Fruit fly (Drosophila melanogaster) whole organism, pupa: Measurements from ENCODE around the gene CG5466.

ENCODE experiments used
- CG10348 ChIP-seq: fragments of 200-800 bp; sonication (Bioruptor generic); IDR thresholded peaks from 2 replicates; pipeline ENCODE4 v1.3.6; 2022; ENCODE audit warnings: missing biosample characterization, missing genetic modification characterization
- CG12605 ChIP-seq: fragments of 200-800 bp; sonication (Bioruptor generic); IDR thresholded peaks from 2 replicates; pipeline ENCODE4 v1.3.6; 2022; ENCODE audit warnings: missing biosample characterization, missing genetic modification characterization
- CG13204 ChIP-seq: fragments of 200-800 bp; sonication (Bioruptor generic); optimal IDR thresholded peaks from 2 replicates; lab custom pipeline; 2018; ENCODE audit warnings: missing biosample characterization, mild to moderate bottlenecking, missing genetic modification characterization, moderate library complexity
- CG14655 ChIP-seq: fragments of 200-800 bp; sonication (Bioruptor generic); optimal IDR thresholded peaks from 3 replicates; lab custom pipeline; 2017; ENCODE audit warnings: mild to moderate bottlenecking, missing biosample characterization, missing genetic modification reagents, missing genetic modification characterization
- CG15710 ChIP-seq: fragments of 200-800 bp; sonication (Bioruptor generic); optimal IDR thresholded peaks from 2 replicates; lab custom pipeline; 2018; ENCODE audit warnings: missing biosample characterization, mild to moderate bottlenecking, missing genetic modification characterization, moderate library complexity
- CG17806 ChIP-seq: fragments of 200-800 bp; sonication (Bioruptor generic); optimal IDR thresholded peaks from 2 replicates; lab custom pipeline; 2018; ENCODE audit warnings: missing biosample characterization, mild to moderate bottlenecking, missing genetic modification characterization, moderate library complexity
- CG32121 ChIP-seq: fragments of 200-800 bp; sonication (Bioruptor generic); IDR thresholded peaks from 2 replicates; pipeline ENCODE4 v1.3.6; 2022; ENCODE audit warnings: missing biosample characterization, missing genetic modification characterization
- CG34367 ChIP-seq: fragments of 200-800 bp; sonication (Bioruptor generic); optimal IDR thresholded peaks from 2 replicates; lab custom pipeline; 2018; ENCODE audit warnings: missing biosample characterization, mild to moderate bottlenecking, missing genetic modification characterization
- CG4496 ChIP-seq: fragments of 200-800 bp; sonication (Bioruptor generic); IDR thresholded peaks from 3 replicates; pipeline ENCODE4 v1.3.6; 2022; ENCODE audit warnings: missing biosample characterization, missing genetic modification characterization
- CG8159 ChIP-seq: fragments of 200-800 bp; sonication (Bioruptor generic); optimal IDR thresholded peaks from 3 replicates; lab custom pipeline; 2018; ENCODE audit warnings: missing biosample characterization, mild to moderate bottlenecking, missing genetic modification characterization, moderate library complexity
- CG8301 ChIP-seq: fragments of 200-800 bp; sonication (Bioruptor generic); optimal IDR thresholded peaks from 2 replicates; lab custom pipeline; 2018; ENCODE audit warnings: missing biosample characterization, mild to moderate bottlenecking, missing genetic modification characterization
- CG9948 ChIP-seq: fragments of 200-800 bp; sonication (Bioruptor generic); optimal IDR thresholded peaks from 2 replicates; lab custom pipeline; 2018; ENCODE audit warnings: missing biosample characterization, mild to moderate bottlenecking, missing genetic modification characterization, moderate library complexity
- D1 ChIP-seq: fragments of 200-800 bp; sonication (Bioruptor generic); optimal IDR thresholded peaks from 2 replicates; lab custom pipeline; 2018; ENCODE audit warnings: missing biosample characterization, mild to moderate bottlenecking, missing genetic modification characterization, moderate library complexity
- EcR ChIP-seq: fragments of 200-800 bp; sonication (Bioruptor generic); optimal IDR thresholded peaks from 3 replicates; lab custom pipeline; 2019; ENCODE audit warnings: missing biosample characterization, missing genetic modification characterization, mild to moderate bottlenecking, moderate library complexity, missing genetic modification reagents
- Ets98B ChIP-seq: fragments of 200-800 bp; sonication (Bioruptor generic); IDR thresholded peaks from 2 replicates; pipeline ENCODE4 v1.3.6; 2022; ENCODE audit warnings: missing biosample characterization, missing genetic modification characterization
- Pif1A ChIP-seq: fragments of 200-800 bp; sonication (Bioruptor generic); optimal IDR thresholded peaks from 3 replicates; lab custom pipeline; 2016; ENCODE audit warnings: missing biosample characterization, missing genetic modification characterization
- Pif1B ChIP-seq: fragments of 200-800 bp; sonication (Bioruptor generic); optimal IDR thresholded peaks from 3 replicates; lab custom pipeline; 2016; ENCODE audit warnings: missing biosample characterization, missing genetic modification characterization
- Snoo ChIP-seq: fragments of 200-800 bp; sonication (Bioruptor generic); optimal IDR thresholded peaks from 3 replicates; lab custom pipeline; 2017; ENCODE audit warnings: missing biosample characterization, mild to moderate bottlenecking, missing genetic modification characterization, inconsistent platforms
- fd96Ca ChIP-seq: fragments of 200-800 bp; sonication (Bioruptor generic); IDR thresholded peaks from 3 replicates; pipeline ENCODE4 v1.3.6; 2022; ENCODE audit warnings: missing biosample characterization, missing genetic modification characterization
- gl ChIP-seq: fragments of 200-800 bp; sonication (Bioruptor generic); optimal IDR thresholded peaks from 2 replicates; lab custom pipeline; 2018; ENCODE audit warnings: missing biosample characterization, mild to moderate bottlenecking, missing genetic modification characterization
- rn ChIP-seq: fragments of 200-800 bp; sonication (Bioruptor generic); IDR thresholded peaks from 2 replicates; pipeline ENCODE4 v1.3.6; 2022; ENCODE audit warnings: missing biosample characterization, missing genetic modification characterization

CG5466 gene

DNA sequence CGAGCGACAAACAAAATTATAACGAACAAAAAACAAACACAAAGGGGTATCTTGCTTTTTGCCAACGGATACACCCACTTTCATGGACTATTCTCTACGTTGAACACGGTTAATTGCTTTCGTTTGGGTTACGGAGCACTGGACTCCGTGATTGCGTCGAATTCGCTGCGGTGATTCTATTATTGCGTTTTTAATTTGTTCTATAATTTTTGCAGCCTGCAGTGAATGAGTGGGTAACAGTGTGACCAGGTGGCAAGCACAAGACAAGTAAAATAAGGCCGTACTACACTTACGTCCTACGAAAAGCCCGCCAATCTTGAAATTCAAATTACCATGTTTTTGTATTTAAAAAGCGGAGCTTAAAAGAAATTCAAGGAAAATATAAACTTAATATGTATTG is 32.1 kb upstream of the CG5466 start, which contains the start of gene CG16953:
CG16953 (minus strand) TSS at position 268 of the 400 bp plus-strand sequence.
- TF ChIP-seq CG8159 (no peak), EcR (GFP tag; lab: Kevin White, UChicago) (peak; percentile 5)
- TF ChIP-seq, all 21 proteins: peak for 1

- TF ChIP-seq CG32121 (GFP tag; lab: Robert Waterston, UW) = no peak
- no peak for TF ChIP-seq Pif1A
- no peak for TF ChIP-seq CG17806 (tag; lab: Kevin White, UChicago)
- TF ChIP-seq Pif1B (GFP tag; lab: Kevin White, UChicago) = no peak
- no peak for TF ChIP-seq fd96Ca (GFP tag; lab: Robert Waterston, UW)
- no peak for TF ChIP-seq Ets98B
- TF ChIP-seq CG34367 (tag; lab: Kevin White, UChicago) = no peak
- TF ChIP-seq D1 (tag; lab: Kevin White, UChicago) = no peak
- TF ChIP-seq CG10348 = no peak
- TF ChIP-seq gl = no peak
- no peak for TF ChIP-seq CG8301
- no peak for TF ChIP-seq CG4496 (GFP tag; lab: Robert Waterston, UW)
- no peak for TF ChIP-seq rn (GFP tag; lab: Robert Waterston, UW)
- TF ChIP-seq CG9948 (tag; lab: Kevin White, UChicago) = no peak
- no peak for TF ChIP-seq EcR (GFP tag; lab: Kevin White, UChicago)
- no peak for TF ChIP-seq Snoo
- TF ChIP-seq CG13204 (GFP tag; lab: Kevin White, UChicago) = no peak
- TF ChIP-seq CG12605 (GFP tag; lab: Robert Waterston, UW) = no peak
These were observed 31.3 kb upstream of the CG5466 start for dm6 chr3R:20586409-20586808.

DNA sequence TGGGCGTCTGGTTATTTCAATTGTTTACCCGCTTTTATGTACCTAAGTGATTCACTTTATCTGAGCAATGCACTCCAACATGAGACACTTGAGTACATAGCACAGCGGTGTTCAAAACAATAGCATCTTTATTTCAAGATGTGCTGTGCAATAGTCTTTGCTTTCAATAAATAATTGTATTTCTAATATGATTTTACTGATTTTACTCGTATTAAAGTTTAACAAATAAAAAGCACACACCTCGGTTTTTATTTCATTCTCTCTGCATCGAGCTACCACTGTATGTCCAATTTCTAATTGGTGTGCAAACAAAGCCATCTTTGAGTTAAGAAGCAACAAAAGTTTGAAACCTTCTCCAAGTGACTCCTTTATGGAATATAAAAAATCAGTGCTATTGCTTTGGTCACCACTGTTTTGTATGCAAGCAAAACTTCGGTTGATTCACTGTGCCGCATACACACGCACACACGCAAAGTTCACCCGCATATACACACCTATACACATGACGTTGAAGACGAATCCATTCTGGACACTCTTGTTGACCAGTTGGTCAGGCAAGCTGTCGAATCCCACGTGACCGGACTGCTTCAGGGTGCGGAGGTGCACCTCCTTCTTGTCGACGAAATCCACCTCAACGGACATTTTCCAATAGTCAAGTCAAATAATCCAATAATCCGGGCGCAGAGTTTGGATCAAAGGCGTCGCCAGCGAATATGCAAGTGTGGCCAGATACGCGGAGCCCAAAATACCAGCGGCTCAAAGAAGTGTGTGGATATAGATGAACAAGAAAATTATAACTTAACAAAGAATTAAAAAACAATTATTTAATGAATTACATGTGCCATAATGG is 29.8 kb upstream of the CG5466 start, which contains the start of gene Septin2:
Septin2 (minus strand) TSS at position 727 of the 850 bp plus-strand sequence.
- TF ChIP-seq CG34367 (tag; lab: Kevin White, UChicago) (peak; percentile 80), CG8159 (peak; percentile 94), fd96Ca (GFP tag; lab: Robert Waterston, UW) (peak; percentile 84), CG32121 (GFP tag; lab: Robert Waterston, UW) (peak; percentile 80), CG9948 (tag; lab: Kevin White, UChicago) (peak; percentile 91), Ets98B (peak; percentile 75), Snoo (peak; percentile 91), CG4496 (GFP tag; lab: Robert Waterston, UW) (peak; percentile 85), D1 (tag; lab: Kevin White, UChicago) (no peak), CG15710 (tag; lab: Kevin White, UChicago) (peak; percentile 87), CG10348 (peak; percentile 42; the same call in 1 of the 2 replicates), rn (GFP tag; lab: Robert Waterston, UW) (peak; percentile 74), CG17806 (tag; lab: Kevin White, UChicago) (peak; percentile 91), Pif1B (GFP tag; lab: Kevin White, UChicago) (no peak), Pif1A (peak; percentile 53), CG12605 (GFP tag; lab: Robert Waterston, UW) (peak; percentile 61), EcR (GFP tag; lab: Kevin White, UChicago) (peak; percentile 63), CG13204 (GFP tag; lab: Kevin White, UChicago) (peak; percentile 57), CG14655 (GFP tag; lab: Kevin White, UChicago) (peak; percentile 95), CG8301 (peak; percentile 95), gl (peak; percentile 68)

DNA sequence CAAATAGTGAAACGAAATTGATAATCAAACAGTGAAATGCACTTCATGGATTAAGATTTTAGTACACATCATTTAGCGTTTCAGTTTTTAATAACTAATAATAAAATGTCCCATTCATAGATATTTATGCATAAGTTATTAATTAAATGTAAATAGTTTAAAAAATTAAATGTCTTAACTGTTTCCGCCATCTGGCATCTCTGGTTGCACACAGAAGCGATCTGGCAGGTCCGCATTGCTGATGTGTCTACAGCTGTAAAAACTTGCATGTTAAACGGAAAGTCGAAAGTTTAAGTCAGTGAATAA is 29.2 kb upstream of the CG5466 start, which contains the start of gene Srp72:
Srp72 (plus strand) TSS at position 232 of the 306 bp plus-strand sequence.
- TF ChIP-seq CG32121 (GFP tag; lab: Robert Waterston, UW) = 0 out of 2 replicates have a peak, but pooled peaks have one; percentile 13
- TF ChIP-seq D1 (tag; lab: Kevin White, UChicago) = no peak
- TF ChIP-seq Snoo = no peak
- peak; percentile 24; the same call in 1 of the 2 replicates for TF ChIP-seq CG12605 (GFP tag; lab: Robert Waterston, UW)
- TF ChIP-seq CG9948 (tag; lab: Kevin White, UChicago) = peak; percentile 10
- TF ChIP-seq Ets98B = peak; percentile 34
- TF ChIP-seq CG17806 (tag; lab: Kevin White, UChicago) = peak; percentile 54
- no peak for TF ChIP-seq CG34367 (tag; lab: Kevin White, UChicago)
- TF ChIP-seq Pif1A = peak; percentile 6
- TF ChIP-seq Pif1B (GFP tag; lab: Kevin White, UChicago) = no peak
- TF ChIP-seq CG15710 (tag; lab: Kevin White, UChicago) = peak; percentile 39
- TF ChIP-seq CG8159 = peak; percentile 47
- peak; percentile 41; the same call in 2 of the 3 replicates for TF ChIP-seq CG4496 (GFP tag; lab: Robert Waterston, UW)

- TF ChIP-seq CG4496 (GFP tag; lab: Robert Waterston, UW) (peak; percentile 20; the same call in 1 of the 3 replicates), EcR (GFP tag; lab: Kevin White, UChicago) (peak; percentile 2), D1 (tag; lab: Kevin White, UChicago) (no peak)
These were observed 24.9 kb upstream of the CG5466 start, which contains the start of the genes Pus1 and bon for dm6 chr3R:20592517-20593462. Gene Pus1 (minus strand): TSS chr3R:20592671. Gene bon (plus strand): TSS chr3R:20593139.
